Fruit fly (Drosophila melanogaster) whole organism, pupa: ENCODE data around the gene Srr.
A peak's percentile ranks its signal among the peaks of the same experiment; 100 is the strongest.

Source experiments
- CG12605 ChIP-seq: fragments of 200-800 bp; sonication (Bioruptor generic); IDR thresholded peaks from 2 replicates; pipeline ENCODE4 v1.3.6; 2022; ENCODE audit warnings: missing biosample characterization, missing genetic modification characterization
- CG15710 ChIP-seq: fragments of 200-800 bp; sonication (Bioruptor generic); optimal IDR thresholded peaks from 2 replicates; lab custom pipeline; 2018; ENCODE audit warnings: missing biosample characterization, mild to moderate bottlenecking, missing genetic modification characterization, moderate library complexity
- CG17806 ChIP-seq: fragments of 200-800 bp; sonication (Bioruptor generic); optimal IDR thresholded peaks from 2 replicates; lab custom pipeline; 2018; ENCODE audit warnings: missing biosample characterization, mild to moderate bottlenecking, missing genetic modification characterization, moderate library complexity
- CG32121 ChIP-seq: fragments of 200-800 bp; sonication (Bioruptor generic); IDR thresholded peaks from 2 replicates; pipeline ENCODE4 v1.3.6; 2022; ENCODE audit warnings: missing biosample characterization, missing genetic modification characterization
- CG8301 ChIP-seq: fragments of 200-800 bp; sonication (Bioruptor generic); optimal IDR thresholded peaks from 2 replicates; lab custom pipeline; 2018; ENCODE audit warnings: missing biosample characterization, mild to moderate bottlenecking, missing genetic modification characterization
- CG9948 ChIP-seq: fragments of 200-800 bp; sonication (Bioruptor generic); optimal IDR thresholded peaks from 2 replicates; lab custom pipeline; 2018; ENCODE audit warnings: missing biosample characterization, mild to moderate bottlenecking, missing genetic modification characterization, moderate library complexity
- D1 ChIP-seq: fragments of 200-800 bp; sonication (Bioruptor generic); optimal IDR thresholded peaks from 2 replicates; lab custom pipeline; 2018; ENCODE audit warnings: missing biosample characterization, mild to moderate bottlenecking, missing genetic modification characterization, moderate library complexity
- EcR ChIP-seq: fragments of 200-800 bp; sonication (Bioruptor generic); optimal IDR thresholded peaks from 3 replicates; lab custom pipeline; 2019; ENCODE audit warnings: missing biosample characterization, missing genetic modification characterization, mild to moderate bottlenecking, moderate library complexity, missing genetic modification reagents
- Pif1A ChIP-seq: fragments of 200-800 bp; sonication (Bioruptor generic); optimal IDR thresholded peaks from 3 replicates; lab custom pipeline; 2016; ENCODE audit warnings: missing biosample characterization, missing genetic modification characterization

- TF ChIP-seq EcR (GFP tag; lab: Kevin White, UChicago): no peak
- TF ChIP-seq CG32121 (GFP tag; lab: Robert Waterston, UW): peak; percentile 77
- TF ChIP-seq CG12605: peak; percentile 55
- TF ChIP-seq Pif1A (GFP tag; lab: Kevin White, UChicago): peak; percentile 69
- peak; percentile 71 for TF ChIP-seq CG17806 (tag; lab: Kevin White, UChicago)
- TF ChIP-seq CG15710 (tag; lab: Kevin White, UChicago): peak; percentile 63
- peak; percentile 58 for TF ChIP-seq CG9948 (tag; lab: Kevin White, UChicago)
- TF ChIP-seq CG8301: peak; percentile 51
- no peak for TF ChIP-seq D1 (tag; lab: Kevin White, UChicago)
Measured at dm6 chr3R:9399951-9400392, 34.8 kb downstream of the Srr start, which contains the start of gene CG34117.
